Worm (Caenorhabditis elegans): ENCODE measurements around the gene srh-42.
A peak's percentile ranks its signal among the peaks of the same experiment; 100 is the strongest.

srh-42 gene

ce11 chrII:14251400-14251940, 37.4 kb downstream of the srh-42 start (continued):
- no peak for TF ChIP-seq pha-4 (tag; optimal IDR thresholded peaks at IDR 0.05)
- peak; percentile 36 for TF ChIP-seq syd-9 (tag; optimal IDR thresholded peaks at IDR 0.05)
- TF ChIP-seq ceh-9 (tag; optimal IDR thresholded peaks at IDR 0.05) = peak; percentile 54
- TF ChIP-seq ceh-19 (GFP tag; optimal IDR thresholded peaks at IDR 0.05) = peak; percentile 74
- no peak for TF ChIP-seq npax-4 (tag; optimal IDR thresholded peaks at IDR 0.05)
- peak; percentile 70 for TF ChIP-seq fkh-6 (tag; optimal IDR thresholded peaks at IDR 0.05)
- peak; percentile 67 for TF ChIP-seq pat-9 (tag; optimal IDR thresholded peaks at IDR 0.05)
- TF ChIP-seq F13H6.1 (tag; optimal IDR thresholded peaks at IDR 0.05) = peak; percentile 64
- TF ChIP-seq elt-4 (tag; optimal IDR thresholded peaks at IDR 0.05) = no peak
- peak; percentile 26 for TF ChIP-seq T23F11.4 (GFP tag; optimal IDR thresholded peaks at IDR 0.05)
- peak; percentile 11 for TF ChIP-seq sox-4 (tag; optimal IDR thresholded peaks at IDR 0.05)
- peak; percentile 60 for TF ChIP-seq sdc-2 (tag; optimal IDR thresholded peaks at IDR 0.05)
- TF ChIP-seq lin-11 (tag; optimal IDR thresholded peaks at IDR 0.05) = peak; percentile 0
- peak; percentile 42 for TF ChIP-seq ceh-2 (tag; optimal IDR thresholded peaks at IDR 0.05)
- peak; percentile 74 for TF ChIP-seq unc-55 (GFP tag; optimal IDR thresholded peaks at IDR 0.05)
- peak; percentile 3; the same call in 1 of the 2 replicates for TF ChIP-seq sox-2 (GFP tag; IDR thresholded peaks at IDR 0.05)
- TF ChIP-seq ama-1 (optimal IDR thresholded peaks at IDR 0.05) = peak; percentile 90

- TF ChIP-seq ceh-2 (tag; optimal IDR thresholded peaks at IDR 0.05) = peak; percentile 47
- TF ChIP-seq syd-9 (tag; optimal IDR thresholded peaks at IDR 0.05) = peak; percentile 50
- no peak for TF ChIP-seq elt-4 (tag; optimal IDR thresholded peaks at IDR 0.05)
- peak; percentile 95 for TF ChIP-seq ceh-18 (tag; optimal IDR thresholded peaks at IDR 0.05)
- no peak for TF ChIP-seq hlh-15 (tag; optimal IDR thresholded peaks at IDR 0.05)
- TF ChIP-seq unc-86 (tag; optimal IDR thresholded peaks at IDR 0.05) = no peak
- peak; percentile 85 for TF ChIP-seq ceh-19 (GFP tag; optimal IDR thresholded peaks at IDR 0.05)
- no peak for TF ChIP-seq T23F11.4 (GFP tag; optimal IDR thresholded peaks at IDR 0.05)
- TF ChIP-seq ceh-14 (tag; optimal IDR thresholded peaks at IDR 0.05) = peak; percentile 82
- TF ChIP-seq hlh-13 (GFP tag; optimal IDR thresholded peaks at IDR 0.05) = peak; percentile 17
- peak; percentile 54 for TF ChIP-seq che-1 (tag; optimal IDR thresholded peaks at IDR 0.05)
- peak; percentile 19 for TF ChIP-seq hlh-8 (tag; optimal IDR thresholded peaks at IDR 0.05)
- TF ChIP-seq K02D7.2 (tag; optimal IDR thresholded peaks at IDR 0.05) = no peak
- no peak for TF ChIP-seq fax-1 (tag; optimal IDR thresholded peaks at IDR 0.05)
- no peak for TF ChIP-seq zip-5 (tag; optimal IDR thresholded peaks at IDR 0.05)
- TF ChIP-seq fkh-10 (GFP tag; optimal IDR thresholded peaks at IDR 0.05) = no peak
- TF ChIP-seq ceh-9 (tag; optimal IDR thresholded peaks at IDR 0.05) = no peak
- TF ChIP-seq elt-2 (tag; optimal IDR thresholded peaks at IDR 0.05) = peak; percentile 37
- peak; percentile 26 for TF ChIP-seq sox-4 (tag; optimal IDR thresholded peaks at IDR 0.05)
- peak; percentile 19 for TF ChIP-seq lin-11 (tag; optimal IDR thresholded peaks at IDR 0.05)
- TF ChIP-seq K09A11.1 (tag; optimal IDR thresholded peaks at IDR 0.05; ENCODE audit: insufficient read depth) = no peak
- peak; percentile 57 for TF ChIP-seq hlh-30 (tag; optimal IDR thresholded peaks at IDR 0.05; ENCODE audit: insufficient read depth)
- TF ChIP-seq eyg-1 (tag; optimal IDR thresholded peaks at IDR 0.05) = no peak
- TF ChIP-seq ets-4 (tag; optimal IDR thresholded peaks at IDR 0.05) = peak; percentile 58
- TF ChIP-seq fkh-6 (tag; optimal IDR thresholded peaks at IDR 0.05) = no peak
- TF ChIP-seq dmd-4 (tag; optimal IDR thresholded peaks at IDR 0.05; ENCODE audit: borderline replicate concordance) = peak; percentile 53
- no peak for TF ChIP-seq C08G9.2 (tag; optimal IDR thresholded peaks at IDR 0.05)
- no peak for TF ChIP-seq pag-3 (tag; optimal IDR thresholded peaks at IDR 0.05; ENCODE audit: borderline replicate concordance)
- peak; percentile 88 for TF ChIP-seq tbx-2 (tag; optimal IDR thresholded peaks at IDR 0.05)
- TF ChIP-seq ahr-1 (tag; optimal IDR thresholded peaks at IDR 0.05) = no peak
- TF ChIP-seq pha-4 (tag; optimal IDR thresholded peaks at IDR 0.05) = no peak
- TF ChIP-seq odd-2 (tag; optimal IDR thresholded peaks at IDR 0.05) = no peak
- TF ChIP-seq Y22D7AL.16 (tag; optimal IDR thresholded peaks at IDR 0.05) = no peak
- TF ChIP-seq ceh-30 (tag; optimal IDR thresholded peaks at IDR 0.05) = no peak
- peak; percentile 95 for TF ChIP-seq nfya-1 (tag; optimal IDR thresholded peaks at IDR 0.05)
- TF ChIP-seq pros-1 (tag; optimal IDR thresholded peaks at IDR 0.05) = peak; percentile 74
- peak; percentile 23 for TF ChIP-seq dve-1 (tag; optimal IDR thresholded peaks at IDR 0.05)
- peak; percentile 76 for TF ChIP-seq unc-55 (GFP tag; optimal IDR thresholded peaks at IDR 0.05)
- peak; percentile 64 for TF ChIP-seq ceh-6 (GFP tag; optimal IDR thresholded peaks at IDR 0.05)
- TF ChIP-seq ceh-22 (tag; optimal IDR thresholded peaks at IDR 0.05) = peak; percentile 74
- no peak for TF ChIP-seq ceh-48 (tag; optimal IDR thresholded peaks at IDR 0.05)
These were observed 38.5 kb downstream of the srh-42 start, which contains the start of gene hmg-1.1 for ce11 chrII:14250147-14250965. TSS of gene hmg-1.1 (plus strand) at chrII:14250695.
